Fruit fly (Drosophila melanogaster) whole organism, prepupa: ENCODE measurements around the gene chas.

ENCODE experiments used
- CG11902 ChIP-seq: fragments of 200-800 bp; sonication (Bioruptor generic); optimal IDR thresholded peaks from 3 replicates; lab custom pipeline; 2016; ENCODE audit warnings: missing biosample characterization, missing genetic modification characterization
- CG15336 ChIP-seq: fragments of 200-800 bp; sonication (Bioruptor generic); IDR thresholded peaks from 2 replicates; pipeline ENCODE4 v1.3.6; 2022; ENCODE audit warnings: missing biosample characterization, missing genetic modification characterization
- CG3032 ChIP-seq: fragments of 200-800 bp; optimal IDR thresholded peaks from 2 replicates; lab custom pipeline; 2019; ENCODE audit warnings: missing biosample characterization, mild to moderate bottlenecking, missing genetic modification characterization, moderate library complexity
- CG6163 ChIP-seq: fragments of 200-800 bp; sonication (Bioruptor generic); IDR thresholded peaks from 3 replicates; pipeline ENCODE4 v1.3.6; 2022; ENCODE audit warnings: missing biosample characterization, missing genetic modification characterization
- Eip93F ChIP-seq: fragments of 200-800 bp; sonication (Bioruptor generic); optimal IDR thresholded peaks from 2 replicates; lab custom pipeline; 2016; ENCODE audit warnings: missing biosample characterization, mild to moderate bottlenecking, missing genetic modification characterization
- salr ChIP-seq, 2 experiments: fragments of 200-800 bp; sonication (Bioruptor generic); optimal IDR thresholded peaks; 3 replicates each; lab custom pipeline; 2016 to 2018; ENCODE audit warnings: missing biosample characterization in 2 of 2, missing genetic modification characterization in 2 of 2, mild to moderate bottlenecking in 1 of 2
- spab ChIP-seq: fragments of 200-800 bp; sonication (Bioruptor generic); optimal IDR thresholded peaks from 2 replicates; lab custom pipeline; 2017; ENCODE audit warnings: missing biosample characterization, mild to moderate bottlenecking, missing genetic modification characterization, missing genetic modification reagents

dm6 chrX:17714976-17715375 is 16.4 kb upstream of the chas start:
- TF ChIP-seq spab, result no peak
- no peak for TF ChIP-seq CG6163 (GFP tag; lab: Robert Waterston, UW)
- TF ChIP-seq salr (GFP tag; optimal IDR thresholded peaks at IDR 0.05; lab: Kevin White, UChicago), result no peak
- TF ChIP-seq CG11902 (GFP tag; lab: Kevin White, UChicago), result no peak
- no peak for TF ChIP-seq Eip93F (GFP tag; lab: Kevin White, UChicago)
- TF ChIP-seq CG15336 (GFP tag; lab: Robert Waterston, UW), result no peak
- no peak for TF ChIP-seq CG3032 (tag; lab: Kevin White, UChicago)
